Worm (Caenorhabditis elegans): ENCODE measurements around the gene str-115.

Gene str-115

ce11 chrV:11290888-11291287, 22.0 kb downstream of the str-115 start, which contains the start of gene C03E10.1:
C03E10.1 (plus strand) TSS chrV:11291188.
- TF ChIP-seq nhr-111 (GFP tag; optimal IDR thresholded peaks at IDR 0.05) (no peak), dve-1 (tag; optimal IDR thresholded peaks at IDR 0.05; ENCODE audit: insufficient read depth) (no peak), T26A8.4 (GFP tag; IDR thresholded peaks at IDR 0.05) (no peak), pqm-1 (tag; optimal IDR thresholded peaks at IDR 0.05) (no peak), madf-5 (GFP tag; IDR thresholded peaks at IDR 0.05) (no peak)

DNA sequence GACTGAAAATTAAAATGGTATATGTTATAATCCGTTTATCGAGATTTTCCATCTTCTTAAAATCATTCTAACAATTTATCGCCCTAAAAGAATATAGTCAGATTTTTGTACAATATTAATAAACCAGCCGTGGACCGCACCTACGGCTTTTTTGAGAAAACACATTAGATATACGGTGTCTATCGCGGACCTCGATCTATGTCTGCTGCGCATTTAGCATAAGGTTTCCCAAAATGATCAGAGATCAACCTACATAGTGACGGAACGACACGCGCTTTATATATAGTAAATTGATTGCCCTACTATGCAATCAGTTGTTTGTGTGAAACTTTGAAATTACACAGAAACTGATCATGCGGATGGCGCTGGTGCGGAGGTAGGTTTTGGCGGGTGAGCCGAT, 23.8 kb downstream of the str-115 start:
- TF ChIP-seq vab-7 (GFP tag; IDR thresholded peaks at IDR 0.05) (no peak), hlh-30 (tag; optimal IDR thresholded peaks at IDR 0.05; ENCODE audit: insufficient read depth) (no peak), ZK546.5 (tag; optimal IDR thresholded peaks at IDR 0.05) (no peak), nhr-111 (GFP tag; optimal IDR thresholded peaks at IDR 0.05) (no peak), mxl-2 (GFP tag; conservative IDR thresholded peaks at IDR 0.05) (no peak), nhr-41 (GFP tag; IDR thresholded peaks at IDR 0.05) (no peak), ceh-28 (tag; optimal IDR thresholded peaks at IDR 0.05) (no peak), skn-1 (tag; optimal IDR thresholded peaks at IDR 0.05) (no peak), Y105C5A.15 (GFP tag; IDR thresholded peaks at IDR 0.05) (no peak), lir-3 (tag; optimal IDR thresholded peaks at IDR 0.05) (no peak), aha-1 (tag) (no peak), madf-5 (GFP tag; IDR thresholded peaks at IDR 0.05) (no peak), php-3 (GFP tag; IDR thresholded peaks at IDR 0.05) (no peak), fkh-10 (GFP tag; optimal IDR thresholded peaks at IDR 0.05) (no peak), F44E2.7 (GFP tag; IDR thresholded peaks at IDR 0.05) (no peak), mdl-1 (tag; optimal IDR thresholded peaks at IDR 0.05) (no peak), daf-16 (GFP tag; optimal IDR thresholded peaks at IDR 0.05) (no peak), daf-16 (tag; optimal IDR thresholded peaks at IDR 0.05) (no peak)

ce11 chrV:11294393-11294792, 25.5 kb downstream of the str-115 start, which contains the start of gene T03F7.6:
T03F7.6 (plus strand) TSS chrV:11294693.
- TF ChIP-seq nhr-77 (tag; optimal IDR thresholded peaks at IDR 0.05) = no peak
- TF ChIP-seq Y5F2A.4 (GFP tag; optimal IDR thresholded peaks at IDR 0.05) = no peak
- no peak for TF ChIP-seq R02D3.7 (tag; optimal IDR thresholded peaks at IDR 0.05)
- no peak for TF ChIP-seq php-3 (GFP tag; IDR thresholded peaks at IDR 0.05)
- TF ChIP-seq dmd-6 (GFP tag; IDR thresholded peaks at IDR 0.05) = no peak
- TF ChIP-seq F49E8.2 (tag; optimal IDR thresholded peaks at IDR 0.05; ENCODE audit: borderline replicate concordance) = no peak
- TF ChIP-seq lir-3 (tag; optimal IDR thresholded peaks at IDR 0.05) = no peak
- no peak for TF ChIP-seq ceh-28 (tag; optimal IDR thresholded peaks at IDR 0.05)
- no peak for TF ChIP-seq nhr-102 (tag; optimal IDR thresholded peaks at IDR 0.05)
- no peak for TF ChIP-seq arid-1 (GFP tag; conservative IDR thresholded peaks at IDR 0.05)
- TF ChIP-seq nhr-11 (tag; optimal IDR thresholded peaks at IDR 0.05) = no peak
- no peak for TF ChIP-seq snpc-4 (tag; optimal IDR thresholded peaks at IDR 0.05)
- TF ChIP-seq hif-1 (tag; optimal IDR thresholded peaks at IDR 0.05) = no peak
- TF ChIP-seq nhr-76 (tag; optimal IDR thresholded peaks at IDR 0.05) = no peak
- TF ChIP-seq nhr-25 (tag; optimal IDR thresholded peaks at IDR 0.05; ENCODE audit: borderline replicate concordance, insufficient read depth) = no peak
- no peak for TF ChIP-seq fos-1 (tag; optimal IDR thresholded peaks at IDR 0.05)

- no peak for TF ChIP-seq nhr-77 (tag; optimal IDR thresholded peaks at IDR 0.05)
These were observed 29.7 kb downstream of the str-115 start, which contains the start of gene T03F7.5 for ce11 chrV:11298632-11299031. T03F7.5 (minus strand) TSS chrV:11298732.

- peak; percentile 67 for TF ChIP-seq nhr-28 (tag; optimal IDR thresholded peaks at IDR 0.05)
- TF ChIP-seq aly-2 (tag; optimal IDR thresholded peaks at IDR 0.05) = no peak
- TF ChIP-seq nhr-77 (tag; optimal IDR thresholded peaks at IDR 0.05) = peak; percentile 6
These were observed 30.5 kb downstream of the str-115 start for ce11 chrV:11299406-11299805.

All from whole organism, L4 larva.